Fruit fly (Drosophila melanogaster) Kc167 (cell line): ENCODE data around the gene cype.

Experiments
- h ChIP-seq: fragments of >200 bp; optimal IDR thresholded peaks from 3 replicates; lab custom pipeline; 2018; ENCODE audit warnings: missing external identifiers
- psq ChIP-seq: fragments of >200 bp; optimal IDR thresholded peaks from 2 replicates; lab custom pipeline; 2017; ENCODE audit warnings: missing external identifiers
- ttk ChIP-seq: sonication (Bioruptor generic); optimal IDR thresholded peaks from 2 replicates; lab custom pipeline; 2017; ENCODE audit warnings: missing external identifiers

DNA sequence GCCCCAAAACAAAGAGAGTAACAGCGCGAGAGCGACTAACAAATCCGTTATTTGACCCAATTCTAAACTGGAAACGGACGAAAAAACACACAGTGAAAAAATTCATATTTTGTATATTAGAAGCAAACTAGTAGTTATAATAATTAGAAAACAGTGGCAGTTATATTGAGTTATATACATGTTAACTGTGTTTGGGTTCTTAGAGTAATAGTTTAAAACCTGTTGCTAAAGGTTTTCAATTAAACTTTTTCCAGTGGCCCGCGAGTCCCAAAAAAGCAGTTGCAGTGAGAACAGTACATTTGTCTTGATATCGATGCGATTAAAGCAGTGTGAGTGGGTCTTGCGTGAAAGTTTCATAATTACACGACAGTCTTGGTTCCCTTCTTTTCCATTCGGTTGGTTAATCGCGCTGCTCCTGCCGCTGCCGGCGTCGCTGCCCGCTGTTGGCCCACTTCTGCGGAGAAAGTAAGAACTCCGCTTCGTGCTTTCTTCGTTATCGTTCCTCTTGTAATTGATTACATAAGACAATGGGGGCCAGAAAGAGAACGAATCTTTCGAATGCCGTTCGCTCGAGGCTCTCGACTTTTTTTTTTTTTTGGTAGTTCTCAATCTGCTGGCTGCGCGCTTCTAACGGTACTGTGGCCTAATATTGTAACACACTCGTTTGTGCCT is 29.6 kb upstream of the cype start:
- TF ChIP-seq h (lab: Kevin White, UChicago) (no peak), ttk (lab: Kevin White, UChicago) (no peak), psq (lab: Kevin White, UChicago) (no peak)
